Worm (Caenorhabditis elegans) whole organism, young adult: ENCODE data around the gene F56D6.18.
"Not testable (repeated sequence)": the region's sequence is repeated elsewhere in the genome, so short reads cannot be mapped to it uniquely, and the experiment has no call there.

Experiments
- F22D6.2 ChIP-seq: sonication (generic microtip); optimal IDR thresholded peaks from 2 replicates; lab custom pipeline; 2016; ENCODE audit warnings: mild to moderate bottlenecking, missing genetic modification characterization, missing compliant biosample characterization
- F33H1.4 ChIP-seq: fragments of 200-800 bp; sonication (Bioruptor generic); IDR thresholded peaks from 2 replicates; pipeline ENCODE4 v1.3.6; 2022; ENCODE audit warnings: missing genetic modification reagents, missing genetic modification characterization, missing compliant biosample characterization
- K12H6.12 ChIP-seq: fragments of 200-800 bp; sonication (Bioruptor generic); optimal IDR thresholded peaks from 2 replicates; lab custom pipeline; 2018; ENCODE audit warnings: mild to moderate bottlenecking, missing genetic modification characterization, missing compliant biosample characterization
- Y67H2A.10 ChIP-seq: fragments of 200-800 bp; sonication (Bioruptor generic); conservative IDR thresholded peaks from 2 replicates; pipeline ENCODE4 v1.3.6; 2022; ENCODE audit warnings: missing genetic modification reagents, missing genetic modification characterization, missing compliant biosample characterization
- ZK185.1 ChIP-seq: sonication (generic microtip); optimal IDR thresholded peaks from 2 replicates; lab custom pipeline; 2016; ENCODE audit warnings: mild to moderate bottlenecking, missing genetic modification characterization, missing compliant biosample characterization; ENCODE audit not compliant: poor library complexity, severe bottlenecking
- athp-1 ChIP-seq: sonication (generic microtip); optimal IDR thresholded peaks from 2 replicates; lab custom pipeline; 2017; ENCODE audit warnings: mild to moderate bottlenecking, missing genetic modification characterization, missing compliant biosample characterization
- attf-3 ChIP-seq: fragments of 200-800 bp; sonication (Bioruptor generic); conservative IDR thresholded peaks from 2 replicates; pipeline ENCODE4 v1.3.6; 2022; ENCODE audit warnings: missing genetic modification reagents, missing genetic modification characterization, missing compliant biosample characterization
- bed-2 ChIP-seq: fragments of 200-800 bp; sonication (Bioruptor generic); IDR thresholded peaks from 2 replicates; pipeline ENCODE4 v1.3.6; 2022; ENCODE audit warnings: missing genetic modification reagents, missing genetic modification characterization, missing compliant biosample characterization
- ceh-58 ChIP-seq: fragments of 200-800 bp; sonication (Bioruptor generic); IDR thresholded peaks from 2 replicates; pipeline ENCODE4 v1.3.6; 2022; ENCODE audit warnings: missing genetic modification characterization, missing compliant biosample characterization
- ceh-91 ChIP-seq: fragments of 200-800 bp; sonication (Bioruptor generic); IDR thresholded peaks from 2 replicates; pipeline ENCODE4 v1.3.6; 2022; ENCODE audit warnings: missing genetic modification reagents, missing genetic modification characterization, missing compliant biosample characterization
- chd-7 ChIP-seq: sonication (generic microtip); optimal IDR thresholded peaks from 2 replicates; lab custom pipeline; 2016; ENCODE audit warnings: mild to moderate bottlenecking, missing genetic modification characterization, moderate library complexity, missing compliant biosample characterization
- egl-44 ChIP-seq: fragments of 200-800 bp; sonication (Bioruptor generic); IDR thresholded peaks from 2 replicates; pipeline ENCODE4 v1.3.6; 2022; ENCODE audit warnings: missing genetic modification reagents, missing genetic modification characterization, missing compliant biosample characterization
- ekl-4 ChIP-seq: fragments of 200-800 bp; sonication (Bioruptor generic); IDR thresholded peaks from 2 replicates; pipeline ENCODE4 v1.3.6; 2022; ENCODE audit warnings: missing genetic modification reagents, missing genetic modification characterization, missing compliant biosample characterization
- him-1 ChIP-seq: sonication (generic microtip); optimal IDR thresholded peaks from 2 replicates; lab custom pipeline; 2016; ENCODE audit warnings: missing genotype, missing genetic modification reagents, missing genetic modification characterization, missing compliant biosample characterization
- hlh-26 ChIP-seq: fragments of 200-800 bp; sonication (Bioruptor generic); conservative IDR thresholded peaks from 2 replicates; pipeline ENCODE4 v1.3.6; 2022; ENCODE audit warnings: missing genetic modification reagents, missing genetic modification characterization, missing compliant biosample characterization
- hrde-1 ChIP-seq: sonication (generic microtip); optimal IDR thresholded peaks from 2 replicates; lab custom pipeline; 2016; ENCODE audit warnings: missing genetic modification characterization, mild to moderate bottlenecking, missing compliant biosample characterization, moderate library complexity, missing genotype, missing genetic modification reagents, borderline replicate concordance
- hsf-1 ChIP-seq: fragments of 200-800 bp; sonication (Bioruptor generic); IDR thresholded peaks from 2 replicates; pipeline ENCODE4 v1.3.6; 2022; ENCODE audit warnings: missing genetic modification reagents, missing genetic modification characterization, missing compliant biosample characterization
- let-526 ChIP-seq: fragments of 200-800 bp; sonication (Bioruptor generic); IDR thresholded peaks from 2 replicates; pipeline ENCODE4 v1.3.6; 2022; ENCODE audit warnings: missing genetic modification reagents, missing genetic modification characterization, missing compliant biosample characterization
- lin-54 ChIP-seq: fragments of 200-800 bp; sonication (Bioruptor generic); optimal IDR thresholded peaks from 2 replicates; lab custom pipeline; 2018; ENCODE audit warnings: mild to moderate bottlenecking, missing genetic modification characterization, missing compliant biosample characterization
- lir-1 ChIP-seq: fragments of 200-800 bp; sonication (Bioruptor generic); conservative IDR thresholded peaks from 2 replicates; pipeline ENCODE4 v1.3.6; 2022; ENCODE audit warnings: missing genetic modification reagents, missing genetic modification characterization, missing compliant biosample characterization
- lsl-1 ChIP-seq: fragments of 200-800 bp; sonication (Bioruptor generic); optimal IDR thresholded peaks from 2 replicates; lab custom pipeline; 2018; ENCODE audit warnings: mild to moderate bottlenecking, missing genetic modification characterization, moderate library complexity, missing compliant biosample characterization
- madf-10 ChIP-seq: sonication (generic microtip); optimal IDR thresholded peaks from 2 replicates; lab custom pipeline; 2016; ENCODE audit warnings: mild to moderate bottlenecking, missing genetic modification characterization, missing compliant biosample characterization
- nhr-120 ChIP-seq: fragments of 200-800 bp; sonication (Bioruptor generic); IDR thresholded peaks from 2 replicates; pipeline ENCODE4 v1.3.6; 2022; ENCODE audit warnings: missing genetic modification characterization, missing compliant biosample characterization
- nhr-179 ChIP-seq: sonication (generic microtip); optimal IDR thresholded peaks from 2 replicates; lab custom pipeline; 2016; ENCODE audit warnings: mild to moderate bottlenecking, missing genetic modification characterization, missing compliant biosample characterization
- pbrm-1 ChIP-seq: fragments of 200-800 bp; sonication (Bioruptor generic); IDR thresholded peaks from 2 replicates; pipeline ENCODE4 v1.3.6; 2022; ENCODE audit warnings: missing genetic modification reagents, missing genetic modification characterization, missing compliant biosample characterization
- rcor-1 ChIP-seq: fragments of 200-800 bp; sonication (Bioruptor generic); IDR thresholded peaks from 2 replicates; pipeline ENCODE4 v1.3.6; 2022; ENCODE audit warnings: missing genetic modification reagents, missing genetic modification characterization, missing compliant biosample characterization
- sdz-38 ChIP-seq: sonication (generic microtip); optimal IDR thresholded peaks from 2 replicates; lab custom pipeline; 2016; ENCODE audit warnings: missing genotype, missing genetic modification characterization, missing compliant biosample characterization
- snpc-1.1 ChIP-seq: sonication (generic microtip); optimal IDR thresholded peaks from 2 replicates; lab custom pipeline; 2017; ENCODE audit warnings: missing genetic modification characterization, mild to moderate bottlenecking, missing compliant biosample characterization, antibody characterized with exemption, moderate library complexity, missing genotype, missing genetic modification reagents; ENCODE audit not compliant: insufficient read depth
- snpc-3.4 ChIP-seq: sonication (generic microtip); optimal IDR thresholded peaks from 2 replicates; lab custom pipeline; 2017; ENCODE audit warnings: missing genetic modification characterization, mild to moderate bottlenecking, missing compliant biosample characterization, antibody characterized with exemption, moderate library complexity, missing genotype, missing genetic modification reagents
- snpc-4 ChIP-seq, 5 experiments: fragments of 150-350 bp in 1 of 5; sonication (generic microtip) in 4 of 5; optimal IDR thresholded peaks; 2 replicates each; lab custom pipeline; 2014 to 2018; ENCODE audit warnings: missing genetic modification characterization in 5 of 5, missing biosample characterization in 3 of 5, antibody characterized with exemption in 2 of 5, mild to moderate bottlenecking in 2 of 5, missing compliant biosample characterization in 2 of 5, missing genotype in 2 of 5, moderate library complexity in 2 of 5, missing genetic modification reagents in 1 of 5
- tbp1 ChIP-seq: fragments of 200-800 bp; sonication (Bioruptor generic); optimal IDR thresholded peaks from 2 replicates; lab custom pipeline; 2018; ENCODE audit warnings: mild to moderate bottlenecking, missing genetic modification characterization, missing compliant biosample characterization
- ztf-25 ChIP-seq: fragments of 200-800 bp; sonication (Bioruptor generic); IDR thresholded peaks from 2 replicates; pipeline ENCODE4 v1.3.6; 2022; ENCODE audit warnings: missing genetic modification reagents, missing genetic modification characterization, missing compliant biosample characterization

Gene F56D6.18

ce11 chrIV:3941658-3942328 lies 30.0 kb upstream of the F56D6.18 start, which contains the start of gene clec-174:
TSS of gene clec-174 (minus strand) at chrIV:3941708.
- TF ChIP-seq Y67H2A.10 (no peak), lir-1 (GFP tag; lab: Robert Waterston, UW) (no peak), ceh-91 (GFP tag; lab: Robert Waterston, UW) (no peak), hlh-26 (GFP tag; lab: Robert Waterston, UW) (no peak), hrde-1 (no peak), attf-3 (GFP tag; lab: Robert Waterston, UW) (no peak), tbp1 (GFP tag; lab: Kevin White, UChicago) (no peak), sdz-38 (tag; lab: Kevin White, UChicago) (no peak), bed-2 (no peak), nhr-120 (GFP tag; lab: Robert Waterston, UW) (no peak)
- TF ChIP-seq, all 124 proteins: peak for 0

- TF ChIP-seq snpc-4 (GFP tag; optimal IDR thresholded peaks at IDR 0.05; lab: Kevin White, UChicago) (no peak), snpc-4 (tag; optimal IDR thresholded peaks at IDR 0.05; lab: Kevin White, UChicago) (no peak), athp-1 (no peak)
- TF ChIP-seq, all 124 proteins: peak for 0
These were observed 25.3 kb upstream of the F56D6.18 start, which contains the start of gene clec-71 for ce11 chrIV:3937097-3937496. TSS of gene clec-71 (plus strand) at chrIV:3937458.

ce11 chrIV:3932408-3932807 lies 20.7 kb upstream of the F56D6.18 start, which contains the start of gene clec-70:
TSS of gene clec-70 (plus strand) at chrIV:3932708.
- TF ChIP-seq snpc-3.4 (tag; lab: Kevin White, UChicago); egl-44 (GFP tag; lab: Robert Waterston, UW); nhr-179 (tag; lab: Kevin White, UChicago): not testable (repeated sequence)
- TF ChIP-seq, all 124 proteins: peak for 0; not testable (repeated sequence) for 124

DNA sequence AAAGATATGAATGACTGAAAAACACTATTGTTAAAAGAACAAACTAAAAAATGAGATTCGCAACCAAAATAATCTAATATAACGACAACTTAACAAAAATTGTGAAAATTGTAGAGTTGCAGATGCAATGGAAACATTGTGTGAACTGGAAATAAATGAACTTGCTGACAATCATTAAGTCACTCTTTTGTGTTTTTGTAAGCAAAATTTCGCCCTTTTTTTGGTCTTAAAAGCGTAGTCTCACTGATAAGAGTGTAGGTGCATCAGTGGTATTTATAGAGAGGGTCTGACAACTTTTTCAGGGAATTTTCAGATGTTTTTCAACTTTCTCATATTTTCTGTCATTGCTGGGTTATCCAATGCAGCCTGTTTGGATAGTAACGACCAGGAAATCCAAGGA lies 14.4 kb upstream of the F56D6.18 start, which contains the start of gene clec-68:
Gene clec-68 (plus strand): TSS at position 301 of the 400 bp plus-strand sequence.
- no peak for TF ChIP-seq ceh-58 (GFP tag; lab: Robert Waterston, UW)
- no peak for TF ChIP-seq hsf-1 (GFP tag; lab: Robert Waterston, UW)
- no peak for TF ChIP-seq chd-7
- TF ChIP-seq let-526 (GFP tag; lab: Robert Waterston, UW): no peak
- TF ChIP-seq him-1 (tag; lab: Kevin White, UChicago): no peak
- no peak for TF ChIP-seq lsl-1 (GFP tag; lab: Kevin White, UChicago)
- no peak for TF ChIP-seq ZK185.1 (tag; lab: Kevin White, UChicago)
- TF ChIP-seq lin-54: no peak
- no peak for TF ChIP-seq rcor-1
- no peak for TF ChIP-seq pbrm-1 (GFP tag; lab: Robert Waterston, UW)
- TF ChIP-seq K12H6.12 (tag; lab: Kevin White, UChicago): no peak
- TF ChIP-seq F33H1.4 (GFP tag; lab: Robert Waterston, UW): no peak
- TF ChIP-seq ztf-25 (GFP tag; lab: Robert Waterston, UW): no peak
- TF ChIP-seq snpc-1.1 (tag; lab: Kevin White, UChicago): no peak
- no peak for TF ChIP-seq hlh-26 (GFP tag; lab: Robert Waterston, UW)
- TF ChIP-seq madf-10 (tag; lab: Kevin White, UChicago): no peak
- TF ChIP-seq ekl-4 (GFP tag; lab: Robert Waterston, UW): no peak
- no peak for TF ChIP-seq F22D6.2 (tag; lab: Kevin White, UChicago)
